Worm (Caenorhabditis elegans) whole organism, mixed stage, embryonic: Measurements from ENCODE around the gene sri-32.

ENCODE experiments used
- ceh-43 ChIP-seq: fragments of 200-800 bp; sonication (Bioruptor generic); optimal IDR thresholded peaks from 2 replicates; lab custom pipeline; 2018; ENCODE audit warnings: mild to moderate bottlenecking, missing genetic modification characterization, moderate library complexity, missing compliant biosample characterization
- ceh-83 ChIP-seq: fragments of 200-800 bp; sonication (Bioruptor generic); optimal IDR thresholded peaks from 2 replicates; lab custom pipeline; 2018; ENCODE audit warnings: mild to moderate bottlenecking, missing genetic modification characterization, missing compliant biosample characterization
- lin-32 ChIP-seq: fragments of 200-800 bp; sonication (Bioruptor generic); optimal IDR thresholded peaks from 2 replicates; lab custom pipeline; 2018; ENCODE audit warnings: mild to moderate bottlenecking, missing genetic modification characterization, missing compliant biosample characterization
- nhr-237 ChIP-seq: fragments of 150-350 bp; optimal IDR thresholded peaks from 2 replicates; lab custom pipeline; 2014; ENCODE audit warnings: missing biosample characterization, missing genetic modification characterization
- nhr-76 ChIP-seq: sonication (generic microtip); optimal IDR thresholded peaks from 2 replicates; lab custom pipeline; 2017; ENCODE audit warnings: missing biosample characterization, missing genetic modification characterization
- unc-39 ChIP-seq: fragments of 150-350 bp; optimal IDR thresholded peaks from 2 replicates; lab custom pipeline; 2014; ENCODE audit warnings: missing biosample characterization, missing genetic modification characterization
- unc-62 ChIP-seq: fragments of 150-350 bp; optimal IDR thresholded peaks from 2 replicates; lab custom pipeline; 2014; ENCODE audit warnings: missing biosample characterization, missing genetic modification reagents, missing genetic modification characterization

ce11 chrII:3195739-3196138 is 41.5 kb upstream of the sri-32 start:
- no peak for TF ChIP-seq nhr-237
- no peak for TF ChIP-seq lin-32 (GFP tag; lab: Kevin White, UChicago)
- TF ChIP-seq unc-39 (tag; lab: Kevin White, UChicago) = no peak
- TF ChIP-seq unc-62 (GFP tag; lab: Kevin White, UChicago) = no peak
- TF ChIP-seq ceh-43 (GFP tag; lab: Kevin White, UChicago) = no peak
- no peak for TF ChIP-seq nhr-76
- no peak for TF ChIP-seq ceh-83
